Fruit fly (Drosophila melanogaster) whole organism, embryonic: ENCODE measurements around the gene Gga.

Experiments used
- CG10979 ChIP-seq: fragments of 200-800 bp; sonication (Bioruptor generic); optimal IDR thresholded peaks from 2 replicates; lab custom pipeline; 2018; ENCODE audit warnings: missing biosample characterization, mild to moderate bottlenecking, missing genetic modification characterization, moderate library complexity
- CG11504 ChIP-seq: fragments of 200-800 bp; sonication (Bioruptor generic); optimal IDR thresholded peaks from 3 replicates; lab custom pipeline; 2019; ENCODE audit warnings: missing biosample characterization, mild to moderate bottlenecking, missing genetic modification characterization, moderate library complexity
- CG13894 ChIP-seq: fragments of 200-800 bp; sonication (Bioruptor generic); optimal IDR thresholded peaks from 3 replicates; lab custom pipeline; 2018; ENCODE audit warnings: missing biosample characterization, mild to moderate bottlenecking, missing genetic modification characterization, moderate library complexity
- CG18599 ChIP-seq: fragments of 200-800 bp; sonication (Bioruptor generic); optimal IDR thresholded peaks from 3 replicates; lab custom pipeline; 2017; ENCODE audit warnings: missing biosample characterization, missing genetic modification characterization, mild to moderate bottlenecking, moderate library complexity, missing genetic modification reagents
- CG2199 ChIP-seq: fragments of 200-800 bp; sonication (Bioruptor generic); IDR thresholded peaks from 3 replicates; pipeline ENCODE4 v1.3.6; 2022; ENCODE audit warnings: missing biosample characterization, missing genetic modification characterization
- CG2678 ChIP-seq: fragments of 200-800 bp; sonication (Bioruptor generic); optimal IDR thresholded peaks from 3 replicates; lab custom pipeline; 2019; ENCODE audit warnings: missing biosample characterization, mild to moderate bottlenecking, missing genetic modification characterization, moderate library complexity
- CG30431 ChIP-seq: fragments of 200-800 bp; sonication (Bioruptor generic); optimal IDR thresholded peaks from 2 replicates; lab custom pipeline; 2017; ENCODE audit warnings: missing biosample characterization, missing genetic modification characterization
- CG32767 ChIP-seq: fragments of 200-800 bp; sonication (Bioruptor generic); IDR thresholded peaks from 2 replicates; pipeline ENCODE4 v1.3.6; 2022; ENCODE audit warnings: missing biosample characterization, missing genetic modification characterization
- CG3407 ChIP-seq: fragments of 200-800 bp; sonication (Bioruptor generic); optimal IDR thresholded peaks from 2 replicates; lab custom pipeline; 2018; ENCODE audit warnings: missing biosample characterization, mild to moderate bottlenecking, missing genetic modification characterization
- CG3995 ChIP-seq: fragments of 200-800 bp; sonication (Bioruptor generic); optimal IDR thresholded peaks from 3 replicates; lab custom pipeline; 2016; ENCODE audit warnings: missing biosample characterization, missing genetic modification characterization
- CG6272 ChIP-seq: fragments of 200-800 bp; sonication (Bioruptor generic); IDR thresholded peaks from 2 replicates; pipeline ENCODE4 v1.3.6; 2022; ENCODE audit warnings: missing biosample characterization, missing genetic modification characterization
- CG7271 ChIP-seq: fragments of 200-800 bp; sonication (Bioruptor generic); optimal IDR thresholded peaks from 2 replicates; lab custom pipeline; 2018; ENCODE audit warnings: missing biosample characterization, mild to moderate bottlenecking, missing genetic modification characterization, moderate library complexity
- CG7786 ChIP-seq: fragments of 200-800 bp; sonication (Bioruptor generic); optimal IDR thresholded peaks from 2 replicates; lab custom pipeline; 2016; ENCODE audit warnings: missing biosample characterization, missing genetic modification characterization
- CG8388 ChIP-seq: fragments of 200-800 bp; sonication (Bioruptor generic); optimal IDR thresholded peaks from 2 replicates; lab custom pipeline; 2019; ENCODE audit warnings: missing biosample characterization, mild to moderate bottlenecking, missing genetic modification characterization, moderate library complexity
- CG9727 ChIP-seq: fragments of 200-800 bp; sonication (Bioruptor generic); optimal IDR thresholded peaks from 3 replicates; lab custom pipeline; 2017; ENCODE audit warnings: missing biosample characterization, mild to moderate bottlenecking, missing genetic modification characterization
- CG9797 ChIP-seq: fragments of 200-800 bp; sonication (Bioruptor generic); optimal IDR thresholded peaks from 3 replicates; lab custom pipeline; 2018; ENCODE audit warnings: missing biosample characterization, mild to moderate bottlenecking, missing genetic modification characterization
- Chrac-16 ChIP-seq: fragments of 200-800 bp; sonication (Bioruptor generic); optimal IDR thresholded peaks from 3 replicates; lab custom pipeline; 2016; ENCODE audit warnings: missing biosample characterization, missing genetic modification characterization
- Dp ChIP-seq: fragments of 200-800 bp; sonication (Bioruptor generic); optimal IDR thresholded peaks from 2 replicates; lab custom pipeline; 2018; ENCODE audit warnings: missing biosample characterization, mild to moderate bottlenecking, missing genetic modification characterization, moderate library complexity
- Fer1 ChIP-seq: fragments of 200-800 bp; sonication (Bioruptor generic); optimal IDR thresholded peaks from 2 replicates; lab custom pipeline; 2017; ENCODE audit warnings: missing biosample characterization, mild to moderate bottlenecking, missing genetic modification characterization
- HLH3B ChIP-seq: fragments of 200-800 bp; sonication (Bioruptor generic); IDR thresholded peaks from 2 replicates; pipeline ENCODE4 v1.3.6; 2022; ENCODE audit warnings: missing biosample characterization, missing genetic modification characterization
- HLHmδ ChIP-seq: fragments of 200-800 bp; sonication (Bioruptor generic); optimal IDR thresholded peaks from 2 replicates; lab custom pipeline; 2018; ENCODE audit warnings: missing biosample characterization, mild to moderate bottlenecking, missing genetic modification characterization, moderate library complexity
- Hr3 ChIP-seq: fragments of 200-800 bp; sonication (Bioruptor generic); optimal IDR thresholded peaks from 3 replicates; lab custom pipeline; 2016; ENCODE audit warnings: missing biosample characterization, missing genetic modification characterization
- Hsf ChIP-seq: fragments of 200-800 bp; sonication (Bioruptor generic); optimal IDR thresholded peaks from 3 replicates; lab custom pipeline; 2016; ENCODE audit warnings: missing biosample characterization, missing genetic modification characterization
- Nf-YB ChIP-seq: fragments of 200-800 bp; sonication (Bioruptor generic); optimal IDR thresholded peaks from 3 replicates; lab custom pipeline; 2019; ENCODE audit warnings: missing biosample characterization, mild to moderate bottlenecking, missing genetic modification characterization, moderate library complexity
- bbx ChIP-seq: fragments of 200-800 bp; sonication (Bioruptor generic); IDR thresholded peaks from 2 replicates; pipeline ENCODE4 v1.3.6; 2022; ENCODE audit warnings: missing biosample characterization, missing genetic modification characterization; ENCODE audit not compliant: partially characterized antibody
- bcd ChIP-seq: fragments of 200-800 bp; sonication (Bioruptor generic); optimal IDR thresholded peaks from 2 replicates; lab custom pipeline; 2017; ENCODE audit warnings: missing biosample characterization, mild to moderate bottlenecking, missing genetic modification characterization
- bigmax ChIP-seq: fragments of 200-800 bp; sonication (Bioruptor generic); optimal IDR thresholded peaks from 2 replicates; lab custom pipeline; 2018; ENCODE audit warnings: missing biosample characterization, mild to moderate bottlenecking, missing genetic modification characterization
- bowl ChIP-seq: fragments of 200-800 bp; sonication (Bioruptor generic); IDR thresholded peaks from 2 replicates; pipeline ENCODE4 v1.3.6; 2022; ENCODE audit warnings: missing biosample characterization, missing genetic modification characterization
- chm ChIP-seq: fragments of 200-800 bp; sonication (Bioruptor generic); IDR thresholded peaks from 2 replicates; pipeline ENCODE4 v1.3.6; 2022; ENCODE audit warnings: missing biosample characterization, missing genetic modification characterization
- dati ChIP-seq: fragments of 200-800 bp; sonication (Bioruptor generic); IDR thresholded peaks from 2 replicates; pipeline ENCODE4 v1.3.6; 2022; ENCODE audit warnings: missing biosample characterization, missing genetic modification characterization
- esg ChIP-seq: fragments of 200-800 bp; sonication (Bioruptor generic); conservative IDR thresholded peaks from 2 replicates; pipeline ENCODE4 v1.3.6; 2022; ENCODE audit warnings: missing biosample characterization, missing genetic modification characterization
- ewg ChIP-seq: fragments of 200-800 bp; sonication (Bioruptor generic); optimal IDR thresholded peaks from 3 replicates; lab custom pipeline; 2017; ENCODE audit warnings: mild to moderate bottlenecking, missing biosample characterization, missing genetic modification reagents, missing genetic modification characterization
- fd102C ChIP-seq: fragments of 200-800 bp; sonication (Bioruptor generic); optimal IDR thresholded peaks from 2 replicates; lab custom pipeline; 2018; ENCODE audit warnings: missing biosample characterization, mild to moderate bottlenecking, missing genetic modification characterization, moderate library complexity
- fd3F ChIP-seq: fragments of 200-800 bp; sonication (Bioruptor generic); optimal IDR thresholded peaks from 2 replicates; lab custom pipeline; 2018; ENCODE audit warnings: missing biosample characterization, mild to moderate bottlenecking, missing genetic modification characterization, moderate library complexity
- grau ChIP-seq: fragments of 200-800 bp; optimal IDR thresholded peaks from 3 replicates; lab custom pipeline; 2019; ENCODE audit warnings: missing biosample characterization, mild to moderate bottlenecking, missing genetic modification characterization, moderate library complexity
- her ChIP-seq: fragments of 200-800 bp; sonication (Bioruptor generic); optimal IDR thresholded peaks from 2 replicates; lab custom pipeline; 2016; ENCODE audit warnings: missing biosample characterization, missing genetic modification characterization
- kni ChIP-seq: fragments of 200-800 bp; sonication (Bioruptor generic); optimal IDR thresholded peaks from 3 replicates; lab custom pipeline; 2017; ENCODE audit warnings: mild to moderate bottlenecking, missing biosample characterization, missing genetic modification reagents, missing genetic modification characterization
- lola ChIP-seq, 3 experiments: fragments of >200 bp in 2 of 3; fragments of 200-800 bp in 1 of 3; sonication (Bioruptor generic) in 1 of 3; optimal IDR thresholded peaks; 2 replicates each; lab custom pipeline; 2017 to 2019; ENCODE audit warnings: missing biosample characterization in 3 of 3, missing genetic modification characterization in 3 of 3, mild to moderate bottlenecking in 1 of 3, moderate library complexity in 1 of 3
- pan ChIP-seq, 4 experiments: fragments of >200 bp in 3 of 4; fragments of 200-800 bp in 1 of 4; sonication (Bioruptor generic) in 1 of 4; optimal IDR thresholded peaks in 3 of 4; IDR thresholded peaks in 1 of 4; 2 replicates each; pipeline versions ENCODE4 v1.3.6 to Lab custom; 2017 to 2022; ENCODE audit warnings: missing biosample characterization in 2 of 4, missing genetic modification characterization in 2 of 4, mixed read lengths in 1 of 4
- peb ChIP-seq: fragments of 200-800 bp; sonication (Bioruptor generic); IDR thresholded peaks from 2 replicates; pipeline ENCODE4 v1.3.6; 2022; ENCODE audit warnings: missing biosample characterization, missing genetic modification characterization
- sd ChIP-seq: fragments of 200-800 bp; sonication (Bioruptor generic); optimal IDR thresholded peaks from 3 replicates; lab custom pipeline; 2018; ENCODE audit warnings: missing biosample characterization, mild to moderate bottlenecking, missing genetic modification characterization, moderate library complexity
- slp2 ChIP-seq: fragments of 200-800 bp; sonication (Bioruptor generic); optimal IDR thresholded peaks from 2 replicates; lab custom pipeline; 2016; ENCODE audit warnings: missing biosample characterization, missing genetic modification characterization
- tin ChIP-seq: fragments of 200-800 bp; sonication (Bioruptor generic); optimal IDR thresholded peaks from 3 replicates; lab custom pipeline; 2016; ENCODE audit warnings: missing biosample characterization, missing genetic modification characterization
- tup ChIP-seq: fragments of 200-800 bp; sonication (Bioruptor generic); optimal IDR thresholded peaks from 2 replicates; lab custom pipeline; 2016; ENCODE audit warnings: missing biosample characterization, mild to moderate bottlenecking, missing genetic modification characterization, moderate library complexity
- unc-4 ChIP-seq: fragments of 200-800 bp; sonication (Bioruptor generic); IDR thresholded peaks from 2 replicates; pipeline ENCODE4 v1.3.6; 2022; ENCODE audit warnings: missing biosample characterization, missing genetic modification characterization; ENCODE audit not compliant: partially characterized antibody
- zen2 ChIP-seq: fragments of 200-800 bp; sonication (Bioruptor generic); IDR thresholded peaks from 3 replicates; pipeline ENCODE4 v1.3.6; 2022; ENCODE audit warnings: missing biosample characterization, missing genetic modification characterization; ENCODE audit not compliant: partially characterized antibody
- zfh1 ChIP-seq: fragments of 200-800 bp; sonication (Bioruptor generic); IDR thresholded peaks from 3 replicates; pipeline ENCODE4 v1.3.6; 2022; ENCODE audit warnings: missing biosample characterization, missing genetic modification characterization

Gene Gga

dm6 chrX:9650757-9651594, 50.1 kb downstream of the Gga start (continued):
- TF ChIP-seq CG2678 (tag; lab: Kevin White, UChicago) (peak; percentile 92), peb (GFP tag; lab: Robert Waterston, UW) (peak; percentile 95), zen2 (no peak), CG9727 (GFP tag; lab: Kevin White, UChicago) (peak; percentile 93), bowl (peak; percentile 94), zfh1 (GFP tag; lab: Robert Waterston, UW) (peak; percentile 98), dati (GFP tag; lab: Robert Waterston, UW) (peak; percentile 93), Dp (GFP tag; lab: Kevin White, UChicago) (peak; percentile 1), HLHmδ (GFP tag; lab: Kevin White, UChicago) (no peak), ewg (GFP tag; lab: Kevin White, UChicago) (peak; percentile 93), CG32767 (GFP tag; lab: Robert Waterston, UW) (peak; percentile 94), bbx (no peak), bcd (peak; percentile 91), bigmax (GFP tag; lab: Kevin White, UChicago) (no peak), tup (GFP tag; lab: Kevin White, UChicago) (peak; percentile 85), sd (tag; lab: Kevin White, UChicago) (peak; percentile 70), her (peak; percentile 92), CG11504 (peak; percentile 93), CG6272 (GFP tag; lab: Robert Waterston, UW) (peak; percentile 89), CG13894 (tag; lab: Kevin White, UChicago) (no peak), CG30431 (GFP tag; lab: Kevin White, UChicago) (peak; percentile 92), CG18599 (GFP tag; lab: Kevin White, UChicago) (peak; percentile 92), slp2 (GFP tag; lab: Kevin White, UChicago) (peak; percentile 87), CG2199 (GFP tag; lab: Robert Waterston, UW) (peak; percentile 97), CG10979 (tag; lab: Kevin White, UChicago) (peak; percentile 95), tin (GFP tag; lab: Kevin White, UChicago) (peak; percentile 95), kni (GFP tag; lab: Kevin White, UChicago) (peak; percentile 47), grau (peak; percentile 85), HLH3B (GFP tag; lab: Robert Waterston, UW) (peak; percentile 96), CG3407 (GFP tag; lab: Kevin White, UChicago) (peak; percentile 92), Hr3 (GFP tag; lab: Kevin White, UChicago) (peak; percentile 90), unc-4 (GFP tag; lab: Robert Waterston, UW) (no peak), esg (GFP tag; lab: Robert Waterston, UW) (peak; percentile 94), Hsf (GFP tag; lab: Kevin White, UChicago) (peak; percentile 94), Nf-YB (GFP tag; lab: Kevin White, UChicago) (peak; percentile 77), chm (peak; percentile 98), CG7786 (peak; percentile 94), pan (optimal IDR thresholded peaks at IDR 0.05; lab: Kevin White, UChicago) (no peak), pan (GFP tag; optimal IDR thresholded peaks at IDR 0.05 in 1 of 2, IDR thresholded peaks at IDR 0.05 in 1 of 2) (peak in 1 of 2 experiments; percentile 96), CG9797 (GFP tag; lab: Kevin White, UChicago) (peak; percentile 28), CG3995 (peak; percentile 43), lola (GFP tag; optimal IDR thresholded peaks at IDR 0.05; lab: Kevin White, UChicago) (peak in 1 of 3 experiments; percentile 94), CG7271 (tag; lab: Kevin White, UChicago) (peak; percentile 46), CG8388 (GFP tag; lab: Kevin White, UChicago) (peak; percentile 96), fd102C (peak; percentile 60), Fer1 (GFP tag; lab: Kevin White, UChicago) (peak; percentile 90), fd3F (GFP tag; lab: Kevin White, UChicago) (peak; percentile 70), Chrac-16 (GFP tag; lab: Kevin White, UChicago) (peak; percentile 96)
